Fruit fly (Drosophila melanogaster) whole organism, prepupa: Measurements from ENCODE around the gene CG43149.

ENCODE experiments used
- Blimp-1 ChIP-seq: fragments of 200-800 bp; sonication (Bioruptor generic); optimal IDR thresholded peaks from 3 replicates; lab custom pipeline; 2017; ENCODE audit warnings: missing biosample characterization, missing genetic modification characterization, mild to moderate bottlenecking, moderate library complexity, missing genetic modification reagents
- CG10631 ChIP-seq: fragments of 200-800 bp; sonication (Bioruptor generic); optimal IDR thresholded peaks from 2 replicates; lab custom pipeline; 2016; ENCODE audit warnings: missing biosample characterization, missing genetic modification characterization
- CG10669 ChIP-seq: fragments of 200-800 bp; sonication (Bioruptor generic); optimal IDR thresholded peaks from 3 replicates; lab custom pipeline; 2018; ENCODE audit warnings: missing biosample characterization, mild to moderate bottlenecking, missing genetic modification characterization, moderate library complexity
- CG11902 ChIP-seq: fragments of 200-800 bp; sonication (Bioruptor generic); optimal IDR thresholded peaks from 3 replicates; lab custom pipeline; 2016; ENCODE audit warnings: missing biosample characterization, missing genetic modification characterization
- CG15336 ChIP-seq: fragments of 200-800 bp; sonication (Bioruptor generic); IDR thresholded peaks from 2 replicates; pipeline ENCODE4 v1.3.6; 2022; ENCODE audit warnings: missing biosample characterization, missing genetic modification characterization
- CG31627 ChIP-seq: fragments of 200-800 bp; sonication (Bioruptor generic); optimal IDR thresholded peaks from 3 replicates; lab custom pipeline; 2016; ENCODE audit warnings: missing biosample characterization, missing genetic modification characterization
- CG32006 ChIP-seq: fragments of 200-800 bp; sonication (Bioruptor generic); optimal IDR thresholded peaks from 3 replicates; lab custom pipeline; 2017; ENCODE audit warnings: missing biosample characterization, mild to moderate bottlenecking, missing genetic modification characterization
- CG34406 ChIP-seq: fragments of 200-800 bp; sonication (Bioruptor generic); optimal IDR thresholded peaks from 3 replicates; lab custom pipeline; 2016; ENCODE audit warnings: missing biosample characterization, missing genetic modification characterization
- CG3919 ChIP-seq: fragments of 200-800 bp; sonication (Bioruptor generic); optimal IDR thresholded peaks from 3 replicates; lab custom pipeline; 2016; ENCODE audit warnings: missing biosample characterization, missing genetic modification characterization
- CG4318 ChIP-seq: fragments of 200-800 bp; sonication (Bioruptor generic); optimal IDR thresholded peaks from 3 replicates; lab custom pipeline; 2017; ENCODE audit warnings: missing biosample characterization, mild to moderate bottlenecking, missing genetic modification characterization
- CG6163 ChIP-seq: fragments of 200-800 bp; sonication (Bioruptor generic); IDR thresholded peaks from 3 replicates; pipeline ENCODE4 v1.3.6; 2022; ENCODE audit warnings: missing biosample characterization, missing genetic modification characterization
- CG6792 ChIP-seq: fragments of 200-800 bp; sonication (Bioruptor generic); optimal IDR thresholded peaks from 3 replicates; lab custom pipeline; 2016; ENCODE audit warnings: missing biosample characterization, missing genetic modification characterization
- CG6808 ChIP-seq: fragments of 200-800 bp; sonication (Bioruptor generic); optimal IDR thresholded peaks from 3 replicates; lab custom pipeline; 2017; ENCODE audit warnings: missing biosample characterization, missing genetic modification characterization, mild to moderate bottlenecking, moderate library complexity, missing genetic modification reagents
- CG6854 ChIP-seq: fragments of 200-800 bp; sonication (Bioruptor generic); optimal IDR thresholded peaks from 2 replicates; lab custom pipeline; 2017; ENCODE audit warnings: missing biosample characterization, mild to moderate bottlenecking, missing genetic modification characterization
- CG7368 ChIP-seq: fragments of 200-800 bp; sonication (Bioruptor generic); optimal IDR thresholded peaks from 3 replicates; lab custom pipeline; 2016; ENCODE audit warnings: missing biosample characterization, missing genetic modification characterization
- CG8119 ChIP-seq: fragments of 200-800 bp; sonication (Bioruptor generic); IDR thresholded peaks from 3 replicates; pipeline ENCODE4 v1.3.6; 2022; ENCODE audit warnings: missing biosample characterization, missing genetic modification characterization
- CG8319 ChIP-seq: fragments of 200-800 bp; sonication (Bioruptor generic); optimal IDR thresholded peaks from 3 replicates; lab custom pipeline; 2016; ENCODE audit warnings: missing biosample characterization, missing genetic modification characterization
- CG8632 ChIP-seq: fragments of 200-800 bp; sonication (Bioruptor generic); optimal IDR thresholded peaks from 3 replicates; lab custom pipeline; 2016; ENCODE audit warnings: missing biosample characterization, missing genetic modification characterization
- CG9139 ChIP-seq: fragments of 200-800 bp; sonication (Bioruptor generic); optimal IDR thresholded peaks from 3 replicates; lab custom pipeline; 2017; ENCODE audit warnings: missing biosample characterization, mild to moderate bottlenecking, missing genetic modification characterization
- Eip75B ChIP-seq: fragments of 200-800 bp; sonication (Bioruptor generic); optimal IDR thresholded peaks from 3 replicates; lab custom pipeline; 2016; ENCODE audit warnings: missing biosample characterization, missing genetic modification characterization
- Eip78C ChIP-seq: fragments of 200-800 bp; sonication (Bioruptor generic); peaks from one replicate; lab custom pipeline; 2016; ENCODE audit warnings: missing biosample characterization, missing genetic modification characterization
- Eip93F ChIP-seq: fragments of 200-800 bp; sonication (Bioruptor generic); optimal IDR thresholded peaks from 2 replicates; lab custom pipeline; 2016; ENCODE audit warnings: missing biosample characterization, mild to moderate bottlenecking, missing genetic modification characterization
- Hr38 ChIP-seq: sonication (Bioruptor generic); optimal IDR thresholded peaks from 2 replicates; lab custom pipeline; 2016; ENCODE audit warnings: missing biosample characterization, missing genetic modification characterization
- Hr39 ChIP-seq: fragments of 200-800 bp; sonication (Bioruptor generic); optimal IDR thresholded peaks from 2 replicates; lab custom pipeline; 2016; ENCODE audit warnings: missing biosample characterization, missing genetic modification characterization
- Hr4 ChIP-seq: fragments of 200-800 bp; sonication (Bioruptor generic); optimal IDR thresholded peaks from 3 replicates; lab custom pipeline; 2016; ENCODE audit warnings: missing biosample characterization, missing genetic modification characterization
- Lpt ChIP-seq: fragments of 200-800 bp; sonication (Bioruptor generic); optimal IDR thresholded peaks from 3 replicates; lab custom pipeline; 2016; ENCODE audit warnings: missing biosample characterization, missing genetic modification characterization
- Met ChIP-seq: fragments of 200-800 bp; sonication (Bioruptor generic); optimal IDR thresholded peaks from 3 replicates; lab custom pipeline; 2016; ENCODE audit warnings: missing biosample characterization, missing genetic modification characterization
- OdsH ChIP-seq: fragments of 200-800 bp; sonication (Bioruptor generic); optimal IDR thresholded peaks from 3 replicates; lab custom pipeline; 2016; ENCODE audit warnings: missing biosample characterization, missing genetic modification characterization
- Sox102F ChIP-seq: fragments of 200-800 bp; sonication (Bioruptor generic); optimal IDR thresholded peaks from 2 replicates; lab custom pipeline; 2016; ENCODE audit warnings: missing biosample characterization, mild to moderate bottlenecking, missing genetic modification characterization
- Sox14 ChIP-seq: fragments of 200-800 bp; sonication (Bioruptor generic); optimal IDR thresholded peaks from 3 replicates; lab custom pipeline; 2016; ENCODE audit warnings: missing biosample characterization, missing genetic modification characterization
- Sox15 ChIP-seq: fragments of 200-800 bp; sonication (Bioruptor generic); optimal IDR thresholded peaks from 3 replicates; lab custom pipeline; 2016; ENCODE audit warnings: missing biosample characterization, missing genetic modification characterization
- achi ChIP-seq: fragments of 200-800 bp; sonication (Bioruptor generic); optimal IDR thresholded peaks from 3 replicates; lab custom pipeline; 2016; ENCODE audit warnings: missing biosample characterization, missing genetic modification characterization
- acj6 ChIP-seq: fragments of 200-800 bp; sonication (Bioruptor generic); optimal IDR thresholded peaks from 3 replicates; lab custom pipeline; 2016; ENCODE audit warnings: missing biosample characterization, missing genetic modification characterization
- dac ChIP-seq: fragments of 200-800 bp; sonication (Bioruptor generic); optimal IDR thresholded peaks from 2 replicates; lab custom pipeline; 2017; ENCODE audit warnings: missing biosample characterization, mild to moderate bottlenecking, missing genetic modification characterization
- eg ChIP-seq: fragments of 200-800 bp; sonication (Bioruptor generic); IDR thresholded peaks from 3 replicates; pipeline ENCODE4 v1.3.6; 2022; ENCODE audit warnings: missing biosample characterization, missing genetic modification characterization
- fd85E ChIP-seq: fragments of 200-800 bp; sonication (Bioruptor generic); optimal IDR thresholded peaks from 3 replicates; lab custom pipeline; 2016; ENCODE audit warnings: missing biosample characterization, missing genetic modification characterization
- fkh ChIP-seq: fragments of 200-800 bp; sonication (Bioruptor generic); optimal IDR thresholded peaks from 3 replicates; lab custom pipeline; 2017; ENCODE audit warnings: missing biosample characterization, mild to moderate bottlenecking, missing genetic modification characterization, moderate library complexity
- lz ChIP-seq: fragments of 200-800 bp; sonication (Bioruptor generic); optimal IDR thresholded peaks from 3 replicates; lab custom pipeline; 2016; ENCODE audit warnings: missing biosample characterization, missing genetic modification characterization
- net ChIP-seq: fragments of 200-800 bp; sonication (Bioruptor generic); optimal IDR thresholded peaks from 3 replicates; lab custom pipeline; 2016; ENCODE audit warnings: missing biosample characterization, missing genetic modification characterization
- pdm3 ChIP-seq: fragments of 200-800 bp; sonication (Bioruptor generic); optimal IDR thresholded peaks from 3 replicates; lab custom pipeline; 2016; ENCODE audit warnings: missing biosample characterization, missing genetic modification characterization
- salr ChIP-seq, 2 experiments: fragments of 200-800 bp; sonication (Bioruptor generic); optimal IDR thresholded peaks; 3 replicates each; lab custom pipeline; 2016 to 2018; ENCODE audit warnings: missing biosample characterization in 2 of 2, missing genetic modification characterization in 2 of 2, mild to moderate bottlenecking in 1 of 2
- spab ChIP-seq: fragments of 200-800 bp; sonication (Bioruptor generic); optimal IDR thresholded peaks from 2 replicates; lab custom pipeline; 2017; ENCODE audit warnings: missing biosample characterization, mild to moderate bottlenecking, missing genetic modification characterization, missing genetic modification reagents
- ss ChIP-seq, 2 experiments: fragments of 200-800 bp; sonication (Bioruptor generic); optimal IDR thresholded peaks; 2 replicates in 1 of 2; 3 replicates in 1 of 2; lab custom pipeline; 2017 to 2018; ENCODE audit warnings: mild to moderate bottlenecking in 2 of 2, missing biosample characterization in 2 of 2, missing genetic modification characterization in 2 of 2, moderate library complexity in 1 of 2
- vri ChIP-seq: fragments of 200-800 bp; sonication (Bioruptor generic); optimal IDR thresholded peaks from 3 replicates; lab custom pipeline; 2016; ENCODE audit warnings: missing biosample characterization, mild to moderate bottlenecking, missing genetic modification characterization

The CG43149 gene

dm6 chr3L:82929-83328 lies 28.4 kb upstream of the CG43149 start:
- TF ChIP-seq Hr38 (GFP tag; lab: Kevin White, UChicago) (no peak), fkh (no peak), Eip78C (GFP tag; lab: Kevin White, UChicago) (peak; percentile 15), ss (GFP tag; optimal IDR thresholded peaks at IDR 0.05; lab: Kevin White, UChicago) (peak in 1 of 2 experiments; percentile 37), Sox102F (GFP tag; lab: Kevin White, UChicago) (no peak), CG9139 (GFP tag; lab: Kevin White, UChicago) (peak; percentile 41), spab (GFP tag; lab: Kevin White, UChicago) (peak; percentile 9), CG6808 (GFP tag; lab: Kevin White, UChicago) (peak; percentile 21)

- no peak for TF ChIP-seq Hr38 (GFP tag; lab: Kevin White, UChicago)
- no peak for TF ChIP-seq CG9139 (GFP tag; lab: Kevin White, UChicago)
- TF ChIP-seq CG11902 (GFP tag; lab: Kevin White, UChicago), result no peak
- TF ChIP-seq CG34406 (GFP tag; lab: Kevin White, UChicago), result no peak
- no peak for TF ChIP-seq CG10631 (GFP tag; lab: Kevin White, UChicago)
- TF ChIP-seq, all 60 proteins: peak for 0
Observed at dm6 chr3L:75232-75631, 20.7 kb upstream of the CG43149 start, which contains the start of gene CG13405. TSS of gene CG13405 (minus strand) at chr3L:75332.

dm6 chr3L:73352-74147 lies 19.0 kb upstream of the CG43149 start:
- TF ChIP-seq CG31627 (GFP tag; lab: Kevin White, UChicago), result peak; percentile 83
- peak; percentile 58 for TF ChIP-seq CG8632 (GFP tag; lab: Kevin White, UChicago)
- peak; percentile 53 to 64 for TF ChIP-seq salr (GFP tag; optimal IDR thresholded peaks at IDR 0.05; lab: Kevin White, UChicago)
- peak; percentile 18 for TF ChIP-seq CG4318 (GFP tag; lab: Kevin White, UChicago)
- TF ChIP-seq CG6792 (GFP tag; lab: Kevin White, UChicago), result peak; percentile 21
- TF ChIP-seq CG11902 (GFP tag; lab: Kevin White, UChicago), result peak; percentile 9
- peak; percentile 33 for TF ChIP-seq Blimp-1 (GFP tag; lab: Kevin White, UChicago)
- peak; percentile 71 for TF ChIP-seq OdsH
- peak; percentile 33 for TF ChIP-seq Lpt (GFP tag; lab: Kevin White, UChicago)
- TF ChIP-seq fd85E (GFP tag; lab: Kevin White, UChicago), result no peak
- peak; percentile 75 for TF ChIP-seq Eip75B (GFP tag; lab: Kevin White, UChicago)
- TF ChIP-seq spab (GFP tag; lab: Kevin White, UChicago), result peak; percentile 71
- TF ChIP-seq CG3919 (GFP tag; lab: Kevin White, UChicago), result peak; percentile 68
- TF ChIP-seq CG6163 (GFP tag; lab: Robert Waterston, UW), result no peak; the same call in 2 of the 3 replicates
- TF ChIP-seq Eip78C (GFP tag; lab: Kevin White, UChicago), result peak; percentile 94
- peak; percentile 40 for TF ChIP-seq net (GFP tag; lab: Kevin White, UChicago)
- TF ChIP-seq CG15336 (GFP tag; lab: Robert Waterston, UW), result no peak
- peak; percentile 81 for TF ChIP-seq Met (GFP tag; lab: Kevin White, UChicago)
- peak; percentile 58 for TF ChIP-seq CG6808 (GFP tag; lab: Kevin White, UChicago)
- TF ChIP-seq CG8319 (GFP tag; lab: Kevin White, UChicago), result no peak
- TF ChIP-seq ss (GFP tag; optimal IDR thresholded peaks at IDR 0.05; lab: Kevin White, UChicago), result peak; percentile 39 to 45
- peak; percentile 68 for TF ChIP-seq achi (GFP tag; lab: Kevin White, UChicago)
- TF ChIP-seq CG32006 (GFP tag; lab: Kevin White, UChicago), result peak; percentile 52
- TF ChIP-seq Hr39 (GFP tag; lab: Kevin White, UChicago), result peak; percentile 81
- peak; percentile 68 for TF ChIP-seq CG10669 (GFP tag; lab: Kevin White, UChicago)
- TF ChIP-seq acj6, result peak; percentile 75
- peak; percentile 25 for TF ChIP-seq Sox15
- TF ChIP-seq eg (GFP tag; lab: Robert Waterston, UW), result 0 out of 3 replicates have a peak, but pooled peaks have one; percentile 37
- TF ChIP-seq dac (GFP tag; lab: Kevin White, UChicago), result no peak
- peak; percentile 42 for TF ChIP-seq lz
- TF ChIP-seq Sox14 (GFP tag; lab: Kevin White, UChicago), result peak; percentile 83
- no peak for TF ChIP-seq Eip93F (GFP tag; lab: Kevin White, UChicago)
- peak; percentile 36 for TF ChIP-seq Hr4 (GFP tag; lab: Kevin White, UChicago)
- TF ChIP-seq Hr38 (GFP tag; lab: Kevin White, UChicago), result no peak
- TF ChIP-seq CG8119, result 0 out of 3 replicates have a peak, but pooled peaks have one; percentile 20
- TF ChIP-seq CG34406 (GFP tag; lab: Kevin White, UChicago), result peak; percentile 30
- peak; percentile 66 for TF ChIP-seq pdm3 (GFP tag; lab: Kevin White, UChicago)
- peak; percentile 76 for TF ChIP-seq vri
- no peak for TF ChIP-seq CG6854
- peak; percentile 58 for TF ChIP-seq CG7368 (GFP tag; lab: Kevin White, UChicago)
